Worm (Caenorhabditis elegans): ENCODE data around the gene Y45F10D.14.

Y45F10D.14 gene

ce11 chrIV:13764708-13765107 lies 42.9 kb downstream of the Y45F10D.14 start:
- no peak for TF ChIP-seq T22C8.4 (GFP tag; IDR thresholded peaks at IDR 0.05)
- TF ChIP-seq med-1 (GFP tag; optimal IDR thresholded peaks at IDR 0.05; ENCODE audit: insufficient read depth) = no peak
- no peak for TF ChIP-seq cog-1 (tag; optimal IDR thresholded peaks at IDR 0.05)
- no peak for TF ChIP-seq tab-1 (GFP tag; IDR thresholded peaks at IDR 0.05)
- TF ChIP-seq ztf-29 (GFP tag; IDR thresholded peaks at IDR 0.05) = no peak
- TF ChIP-seq ref-1 (GFP tag; conservative IDR thresholded peaks at IDR 0.05) = no peak

DNA sequence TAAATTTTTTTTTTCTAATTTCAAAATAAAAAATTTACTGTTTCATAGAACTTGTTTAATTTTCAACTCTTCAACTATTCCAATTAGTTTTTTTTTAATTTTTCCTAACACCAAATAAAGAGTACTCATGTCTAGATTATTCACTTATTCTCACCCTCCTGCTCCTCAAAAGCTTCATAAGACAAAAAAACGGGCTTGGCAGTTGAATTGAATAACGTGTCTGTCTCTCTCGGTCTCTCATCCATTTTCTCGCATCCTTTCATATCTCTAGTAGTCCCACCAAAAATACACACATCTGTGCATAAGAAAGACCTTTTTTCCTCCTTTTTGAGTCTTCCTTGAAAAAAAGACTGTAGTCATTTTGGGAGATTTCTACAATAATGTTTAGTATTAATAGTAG lies 44.2 kb downstream of the Y45F10D.14 start:
- TF ChIP-seq T22C8.4 (GFP tag; IDR thresholded peaks at IDR 0.05) (no peak), ztf-29 (GFP tag; IDR thresholded peaks at IDR 0.05) (no peak), klf-2 (GFP tag; conservative IDR thresholded peaks at IDR 0.05) (no peak), tab-1 (GFP tag; IDR thresholded peaks at IDR 0.05) (no peak), ztf-23 (GFP tag; IDR thresholded peaks at IDR 0.05) (no peak), med-1 (GFP tag; optimal IDR thresholded peaks at IDR 0.05; ENCODE audit: insufficient read depth) (no peak), ref-1 (GFP tag; conservative IDR thresholded peaks at IDR 0.05) (no peak), cog-1 (tag; optimal IDR thresholded peaks at IDR 0.05) (no peak), flt-1 (GFP tag; IDR thresholded peaks at IDR 0.05) (no peak)

- TF ChIP-seq ztf-29 (GFP tag; IDR thresholded peaks at IDR 0.05) (no peak), tab-1 (GFP tag; IDR thresholded peaks at IDR 0.05) (no peak), ref-1 (GFP tag; conservative IDR thresholded peaks at IDR 0.05) (no peak), cog-1 (tag; optimal IDR thresholded peaks at IDR 0.05) (no peak), ztf-23 (GFP tag; IDR thresholded peaks at IDR 0.05) (no peak)
These were observed 52.0 kb downstream of the Y45F10D.14 start for ce11 chrIV:13755619-13756018.
